Fruit fly (Drosophila melanogaster) whole organism, adult: Measurements from ENCODE around the gene Tnpo.
A peak's percentile ranks its signal among the peaks of the same experiment; 100 is the strongest.

Source experiments
- CG33017 ChIP-seq: fragments of 200-800 bp; sonication (Bioruptor generic); optimal IDR thresholded peaks from 2 replicates; lab custom pipeline; 2018; ENCODE audit warnings: missing biosample characterization, mild to moderate bottlenecking, missing genetic modification characterization, moderate library complexity
- bab1 ChIP-seq: fragments of 200-800 bp; sonication (Bioruptor generic); optimal IDR thresholded peaks from 3 replicates; lab custom pipeline; 2019; ENCODE audit warnings: missing biosample characterization, mild to moderate bottlenecking, missing genetic modification characterization, moderate library complexity
- kay ChIP-seq: fragments of 200-800 bp; sonication (Bioruptor generic); peaks from one replicate; lab custom pipeline; 2016; ENCODE audit warnings: missing biosample characterization, missing genetic modification characterization, borderline replicate concordance

Tnpo gene

dm6 chr3L:6249178-6250078 is 56.1 kb downstream of the Tnpo start:
- TF ChIP-seq CG33017: no peak
- peak; percentile 17 for TF ChIP-seq bab1 (GFP tag; lab: Kevin White, UChicago)
- TF ChIP-seq kay: peak; percentile 28
